Fruit fly (Drosophila melanogaster) whole organism, embryonic: ENCODE measurements around the gene Calr.

Experiments used
- Abd-B ChIP-seq: fragments of 200-800 bp; sonication (Bioruptor generic); optimal IDR thresholded peaks from 2 replicates; lab custom pipeline; 2018; ENCODE audit warnings: missing biosample characterization, mild to moderate bottlenecking, missing genetic modification characterization, moderate library complexity
- Antp ChIP-seq: fragments of 200-800 bp; sonication (Bioruptor generic); optimal IDR thresholded peaks from 3 replicates; lab custom pipeline; 2016; ENCODE audit warnings: missing biosample characterization, missing genetic modification characterization
- BtbVII ChIP-seq: fragments of 200-800 bp; sonication (Bioruptor generic); optimal IDR thresholded peaks from 3 replicates; lab custom pipeline; 2017; ENCODE audit warnings: missing biosample characterization, mild to moderate bottlenecking, missing genetic modification characterization
- CG11085 ChIP-seq: fragments of 200-800 bp; sonication (Bioruptor generic); IDR thresholded peaks from 2 replicates; pipeline ENCODE4 v1.3.6; 2022; ENCODE audit warnings: missing biosample characterization, missing genetic modification characterization
- CG11456 ChIP-seq: fragments of 200-800 bp; sonication (Bioruptor generic); IDR thresholded peaks from 3 replicates; pipeline ENCODE4 v1.3.6; 2022; ENCODE audit warnings: missing biosample characterization, missing genetic modification characterization
- CG12299 ChIP-seq: fragments of 200-800 bp; sonication (Bioruptor generic); optimal IDR thresholded peaks from 2 replicates; lab custom pipeline; 2018; ENCODE audit warnings: missing biosample characterization, mild to moderate bottlenecking, missing genetic modification characterization
- CG12659 ChIP-seq: fragments of 200-800 bp; sonication (Bioruptor generic); optimal IDR thresholded peaks from 3 replicates; lab custom pipeline; 2017; ENCODE audit warnings: mild to moderate bottlenecking, missing biosample characterization, missing genetic modification reagents, missing genetic modification characterization
- CG12744 ChIP-seq: fragments of 200-800 bp; sonication (Bioruptor generic); optimal IDR thresholded peaks from 2 replicates; lab custom pipeline; 2016; ENCODE audit warnings: missing biosample characterization, missing genetic modification characterization
- CG2129 ChIP-seq: fragments of 200-800 bp; sonication (Bioruptor generic); IDR thresholded peaks from 2 replicates; pipeline ENCODE4 v1.3.6; 2022; ENCODE audit warnings: missing biosample characterization, missing genetic modification characterization; ENCODE audit not compliant: partially characterized antibody
- CG3838 ChIP-seq: fragments of 200-800 bp; sonication (Bioruptor generic); optimal IDR thresholded peaks from 3 replicates; lab custom pipeline; 2016; ENCODE audit warnings: missing biosample characterization, missing genetic modification characterization
- CG7786 ChIP-seq: fragments of 200-800 bp; sonication (Bioruptor generic); optimal IDR thresholded peaks from 2 replicates; lab custom pipeline; 2016; ENCODE audit warnings: missing biosample characterization, missing genetic modification characterization
- CG8089 ChIP-seq: fragments of 200-800 bp; sonication (Bioruptor generic); optimal IDR thresholded peaks from 3 replicates; lab custom pipeline; 2016; ENCODE audit warnings: missing biosample characterization, missing genetic modification characterization
- CG8290 ChIP-seq, 3 experiments: fragments of 200-800 bp; sonication (Bioruptor generic); optimal IDR thresholded peaks; 2 replicates each; lab custom pipeline; 2016 to 2019; ENCODE audit warnings: missing biosample characterization in 3 of 3, missing genetic modification characterization in 3 of 3, mild to moderate bottlenecking in 2 of 3, moderate library complexity in 1 of 3
- CG9727 ChIP-seq: fragments of 200-800 bp; sonication (Bioruptor generic); optimal IDR thresholded peaks from 3 replicates; lab custom pipeline; 2017; ENCODE audit warnings: missing biosample characterization, mild to moderate bottlenecking, missing genetic modification characterization
- CG9797 ChIP-seq: fragments of 200-800 bp; sonication (Bioruptor generic); optimal IDR thresholded peaks from 3 replicates; lab custom pipeline; 2018; ENCODE audit warnings: missing biosample characterization, mild to moderate bottlenecking, missing genetic modification characterization
- CHES-1-like ChIP-seq: fragments of 200-800 bp; sonication (Bioruptor generic); optimal IDR thresholded peaks from 2 replicates; lab custom pipeline; 2016; ENCODE audit warnings: missing biosample characterization, missing genetic modification characterization
- CrebB ChIP-seq: fragments of 200-800 bp; sonication (Bioruptor generic); optimal IDR thresholded peaks from 3 replicates; lab custom pipeline; 2018; ENCODE audit warnings: missing biosample characterization, mild to moderate bottlenecking, missing genetic modification characterization
- Dp ChIP-seq: fragments of 200-800 bp; sonication (Bioruptor generic); optimal IDR thresholded peaks from 2 replicates; lab custom pipeline; 2018; ENCODE audit warnings: missing biosample characterization, mild to moderate bottlenecking, missing genetic modification characterization, moderate library complexity
- Drgx ChIP-seq: fragments of 200-800 bp; sonication (Bioruptor generic); IDR thresholded peaks from 2 replicates; pipeline ENCODE4 v1.3.6; 2022; ENCODE audit warnings: missing biosample characterization, missing genetic modification characterization
- Fer1 ChIP-seq: fragments of 200-800 bp; sonication (Bioruptor generic); optimal IDR thresholded peaks from 2 replicates; lab custom pipeline; 2017; ENCODE audit warnings: missing biosample characterization, mild to moderate bottlenecking, missing genetic modification characterization
- GATAe ChIP-seq: fragments of 200-800 bp; sonication (Bioruptor generic); conservative IDR thresholded peaks from 2 replicates; pipeline ENCODE4 v1.3.6; 2022; ENCODE audit warnings: missing biosample characterization, missing genetic modification characterization
- HLH4C ChIP-seq: fragments of 200-800 bp; sonication (Bioruptor generic); IDR thresholded peaks from 3 replicates; pipeline ENCODE4 v1.3.6; 2022; ENCODE audit warnings: missing biosample characterization, missing genetic modification characterization; ENCODE audit not compliant: partially characterized antibody
- Hmx ChIP-seq: fragments of 200-800 bp; sonication (Bioruptor generic); optimal IDR thresholded peaks from 2 replicates; lab custom pipeline; 2016; ENCODE audit warnings: missing biosample characterization, missing genetic modification characterization
- Hr51 ChIP-seq, 2 experiments: fragments of 200-800 bp; sonication (Bioruptor generic); optimal IDR thresholded peaks; 2 replicates in 1 of 2; 3 replicates in 1 of 2; lab custom pipeline; 2016 to 2018; ENCODE audit warnings: missing biosample characterization in 2 of 2, missing genetic modification characterization in 2 of 2, mild to moderate bottlenecking in 1 of 2, moderate library complexity in 1 of 2
- PHDP ChIP-seq: fragments of 200-800 bp; sonication (Bioruptor generic); optimal IDR thresholded peaks from 3 replicates; lab custom pipeline; 2018; ENCODE audit warnings: missing biosample characterization, mild to moderate bottlenecking, missing genetic modification characterization, moderate library complexity
- Pdp1 ChIP-seq, 2 experiments: fragments of 200-800 bp; sonication (Bioruptor generic); optimal IDR thresholded peaks; 3 replicates each; lab custom pipeline; 2016; ENCODE audit warnings: missing biosample characterization in 2 of 2, missing genetic modification characterization in 2 of 2, mild to moderate bottlenecking in 1 of 2, moderate library complexity in 1 of 2
- Spps ChIP-seq: fragments of 200-800 bp; sonication (Bioruptor generic); optimal IDR thresholded peaks from 2 replicates; lab custom pipeline; 2018; ENCODE audit warnings: missing biosample characterization, mild to moderate bottlenecking, missing genetic modification characterization
- Tbp ChIP-seq: fragments of >200 bp; optimal IDR thresholded peaks from 2 replicates; lab custom pipeline; 2018; ENCODE audit warnings: missing biosample characterization, missing genetic modification characterization
- Usf ChIP-seq: fragments of 200-800 bp; sonication (Bioruptor generic); optimal IDR thresholded peaks from 2 replicates; lab custom pipeline; 2017; ENCODE audit warnings: missing genotype, missing biosample characterization, missing genetic modification characterization
- ara ChIP-seq: fragments of 200-800 bp; sonication (Bioruptor generic); IDR thresholded peaks from 2 replicates; pipeline ENCODE4 v1.3.6; 2022; ENCODE audit warnings: missing biosample characterization, missing genetic modification characterization
- ase ChIP-seq: fragments of 200-800 bp; sonication (Bioruptor generic); IDR thresholded peaks from 3 replicates; pipeline ENCODE4 v1.3.6; 2022; ENCODE audit warnings: missing biosample characterization, missing genetic modification characterization
- ash1 ChIP-seq: fragments of 200-800 bp; sonication (Bioruptor generic); optimal IDR thresholded peaks from 2 replicates; lab custom pipeline; 2018; ENCODE audit warnings: missing biosample characterization, mild to moderate bottlenecking, missing genetic modification characterization
- bigmax ChIP-seq: fragments of 200-800 bp; sonication (Bioruptor generic); optimal IDR thresholded peaks from 2 replicates; lab custom pipeline; 2018; ENCODE audit warnings: missing biosample characterization, mild to moderate bottlenecking, missing genetic modification characterization
- bsh ChIP-seq, 2 experiments: fragments of 200-800 bp; sonication (Bioruptor generic); optimal IDR thresholded peaks; 2 replicates each; lab custom pipeline; 2017 to 2018; ENCODE audit warnings: mild to moderate bottlenecking in 2 of 2, missing biosample characterization in 2 of 2, missing genetic modification characterization in 2 of 2, moderate library complexity in 1 of 2
- cg ChIP-seq: fragments of 200-800 bp; sonication (Bioruptor generic); optimal IDR thresholded peaks from 3 replicates; lab custom pipeline; 2019; ENCODE audit warnings: missing biosample characterization, mild to moderate bottlenecking, missing genetic modification characterization, moderate library complexity
- chn ChIP-seq: fragments of 200-800 bp; sonication (Bioruptor generic); optimal IDR thresholded peaks from 2 replicates; lab custom pipeline; 2016; ENCODE audit warnings: missing biosample characterization, missing genetic modification characterization
- corto ChIP-seq: fragments of 200-800 bp; sonication (Bioruptor generic); optimal IDR thresholded peaks from 2 replicates; lab custom pipeline; 2016; ENCODE audit warnings: missing biosample characterization, mild to moderate bottlenecking, missing genetic modification characterization, moderate library complexity
- fru ChIP-seq: fragments of >200 bp; optimal IDR thresholded peaks from 2 replicates; lab custom pipeline; 2017
- ftz-f1 ChIP-seq: fragments of 200-800 bp; sonication (Bioruptor generic); optimal IDR thresholded peaks from 2 replicates; lab custom pipeline; 2016; ENCODE audit warnings: missing biosample characterization, missing genetic modification characterization
- gro ChIP-seq: fragments of 200-800 bp; sonication (Bioruptor generic); optimal IDR thresholded peaks from 2 replicates; lab custom pipeline; 2016; ENCODE audit warnings: missing biosample characterization, missing genetic modification characterization
- hb ChIP-seq: fragments of 200-800 bp; sonication (Bioruptor generic); IDR thresholded peaks from 3 replicates; pipeline ENCODE4 v1.3.6; 2022; ENCODE audit warnings: missing biosample characterization, missing genetic modification characterization; ENCODE audit not compliant: partially characterized antibody
- kah ChIP-seq: fragments of 200-800 bp; sonication (Bioruptor generic); optimal IDR thresholded peaks from 2 replicates; lab custom pipeline; 2018; ENCODE audit warnings: missing biosample characterization, mild to moderate bottlenecking, missing genetic modification characterization
- lilli ChIP-seq: fragments of 200-800 bp; sonication (Bioruptor generic); optimal IDR thresholded peaks from 3 replicates; lab custom pipeline; 2016; ENCODE audit warnings: missing biosample characterization, missing genetic modification characterization
- nau ChIP-seq: fragments of 200-800 bp; sonication (Bioruptor generic); optimal IDR thresholded peaks from 3 replicates; lab custom pipeline; 2017; ENCODE audit warnings: missing biosample characterization, mild to moderate bottlenecking, missing genetic modification characterization, missing genetic modification reagents
- org-1 ChIP-seq: fragments of 200-800 bp; sonication (Bioruptor generic); optimal IDR thresholded peaks from 2 replicates; lab custom pipeline; 2017; ENCODE audit warnings: missing biosample characterization, missing genetic modification characterization
- phol ChIP-seq: fragments of 200-800 bp; sonication (Bioruptor generic); optimal IDR thresholded peaks from 3 replicates; lab custom pipeline; 2018; ENCODE audit warnings: missing biosample characterization, mild to moderate bottlenecking, missing genetic modification characterization, moderate library complexity
- repo ChIP-seq: fragments of 200-800 bp; sonication (Bioruptor generic); optimal IDR thresholded peaks from 2 replicates; lab custom pipeline; 2016; ENCODE audit warnings: missing biosample characterization, missing genetic modification characterization
- sd ChIP-seq: fragments of 200-800 bp; sonication (Bioruptor generic); optimal IDR thresholded peaks from 3 replicates; lab custom pipeline; 2018; ENCODE audit warnings: missing biosample characterization, mild to moderate bottlenecking, missing genetic modification characterization, moderate library complexity
- sens-2 ChIP-seq: fragments of 200-800 bp; sonication (Bioruptor generic); IDR thresholded peaks from 2 replicates; pipeline ENCODE4 v1.3.6; 2022; ENCODE audit warnings: missing biosample characterization, missing genetic modification characterization
- tgo ChIP-seq: fragments of 200-800 bp; sonication (Bioruptor generic); IDR thresholded peaks from 3 replicates; pipeline ENCODE4 v1.3.6; 2022; ENCODE audit warnings: missing biosample characterization, missing genetic modification characterization
- usp ChIP-seq: fragments of >200 bp; optimal IDR thresholded peaks from 2 replicates; lab custom pipeline; 2017; ENCODE audit warnings: missing biosample characterization, missing genetic modification characterization
- vvl ChIP-seq: fragments of 200-800 bp; sonication (Bioruptor generic); IDR thresholded peaks from 2 replicates; pipeline ENCODE4 v1.3.6; 2022; ENCODE audit warnings: missing biosample characterization, missing genetic modification characterization

Calr gene

DNA sequence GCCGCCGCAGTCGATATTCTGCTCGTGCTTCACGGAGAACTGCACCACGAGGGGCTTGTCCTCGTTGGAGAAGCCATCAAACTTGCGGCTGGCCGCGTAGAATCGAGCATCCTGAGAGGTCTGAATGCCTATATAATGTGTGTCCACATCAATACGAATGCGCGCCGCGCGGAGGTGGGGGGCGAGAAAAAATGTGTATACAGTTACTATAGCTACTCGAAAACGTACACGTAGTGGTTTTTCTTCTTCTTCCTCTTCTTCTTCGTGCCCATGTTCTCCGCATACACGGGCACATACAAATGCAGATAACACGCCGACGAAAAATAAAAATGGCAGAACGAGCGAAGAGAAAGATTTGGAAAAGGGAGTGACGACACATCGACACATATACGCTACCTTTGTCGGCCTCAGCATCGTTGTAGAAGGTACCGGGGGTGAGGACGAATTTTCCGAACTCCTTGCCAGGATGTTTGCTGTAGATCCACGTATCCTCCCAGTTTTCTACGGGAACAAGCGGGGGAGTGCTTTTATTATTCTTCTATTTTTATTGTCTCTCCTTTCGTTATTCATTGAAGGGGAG, 508 bp downstream of the Calr start (continued):
- TF ChIP-seq ftz-f1 (GFP tag; lab: Kevin White, UChicago) (no peak), Hr51 (GFP tag; optimal IDR thresholded peaks at IDR 0.05; lab: Kevin White, UChicago) (no peak), CG11085 (GFP tag; lab: Robert Waterston, UW) (no peak), CG7786 (peak; percentile 5), CG2129 (GFP tag; lab: Robert Waterston, UW) (no peak), CG8290 (GFP tag; optimal IDR thresholded peaks at IDR 0.05; lab: Kevin White, UChicago) (no peak), CG8290 (tag; optimal IDR thresholded peaks at IDR 0.05; lab: Kevin White, UChicago) (peak in 1 of 2 experiments; percentile 23), BtbVII (GFP tag; lab: Kevin White, UChicago) (no peak), tgo (no peak), sd (peak; percentile 71), cg (GFP tag; lab: Kevin White, UChicago) (peak; percentile 80), CG9727 (GFP tag; lab: Kevin White, UChicago) (no peak), nau (GFP tag; lab: Kevin White, UChicago) (no peak), Abd-B (GFP tag; lab: Kevin White, UChicago) (no peak), CG12299 (tag; lab: Kevin White, UChicago) (no peak), chn (GFP tag; lab: Kevin White, UChicago) (no peak), corto (no peak), ash1 (GFP tag; lab: Kevin White, UChicago) (no peak), kah (GFP tag; lab: Kevin White, UChicago) (peak; percentile 85), org-1 (GFP tag; lab: Kevin White, UChicago) (no peak), bsh (GFP tag; optimal IDR thresholded peaks at IDR 0.05; lab: Kevin White, UChicago) (peak in 1 of 2 experiments; percentile 18), vvl (GFP tag; lab: Robert Waterston, UW) (no peak), CrebB (tag; lab: Kevin White, UChicago) (no peak), Pdp1 (GFP tag; optimal IDR thresholded peaks at IDR 0.05; lab: Kevin White, UChicago) (peak in 1 of 2 experiments; percentile 25), Antp (no peak), Dp (GFP tag; lab: Kevin White, UChicago) (no peak), sens-2 (GFP tag; lab: Robert Waterston, UW) (no peak), Fer1 (GFP tag; lab: Kevin White, UChicago) (peak; percentile 5), ase (no peak), Hmx (no peak), fru (lab: Kevin White, UChicago) (no peak), CG12744 (GFP tag; lab: Kevin White, UChicago) (no peak), bigmax (GFP tag; lab: Kevin White, UChicago) (no peak), Tbp (GFP tag; lab: Kevin White, UChicago) (no peak), phol (tag; lab: Kevin White, UChicago) (peak; percentile 69), CG12659 (GFP tag; lab: Kevin White, UChicago) (no peak), hb (GFP tag; lab: Robert Waterston, UW) (no peak), gro (GFP tag; lab: Kevin White, UChicago) (no peak)

DNA sequence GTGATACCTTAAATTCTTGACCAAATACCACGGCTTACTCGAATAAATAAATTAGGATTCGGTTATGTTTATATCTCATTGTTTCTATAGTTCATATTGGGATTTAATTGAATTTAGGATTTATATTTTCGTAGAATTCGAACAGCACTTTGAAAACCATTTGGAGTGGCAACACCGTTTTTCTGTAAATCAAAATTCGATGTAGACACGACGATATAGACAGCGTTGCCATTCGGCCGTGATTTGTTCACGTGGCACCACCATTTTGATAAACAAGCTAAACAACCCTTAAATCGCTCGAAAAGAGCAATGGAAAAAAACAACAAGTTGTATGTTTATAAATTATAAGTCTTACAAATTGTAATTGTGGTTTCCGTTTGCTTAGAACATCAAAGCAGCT, 2.0 kb downstream of the Calr start:
- TF ChIP-seq PHDP (tag; lab: Kevin White, UChicago) (no peak), Usf (GFP tag; lab: Kevin White, UChicago) (no peak), GATAe (GFP tag; lab: Robert Waterston, UW) (no peak), lilli (no peak), CG3838 (GFP tag; lab: Kevin White, UChicago) (no peak), CG12299 (tag; lab: Kevin White, UChicago) (no peak), HLH4C (GFP tag; lab: Robert Waterston, UW) (no peak), ara (GFP tag; lab: Robert Waterston, UW) (no peak), Drgx (no peak), usp (no peak), repo (no peak), Spps (tag; lab: Kevin White, UChicago) (no peak), CG8089 (no peak), CG11456 (no peak), CG9797 (no peak), CHES-1-like (GFP tag; lab: Kevin White, UChicago) (no peak)
